Worm (Caenorhabditis elegans) whole organism, L3 larva: ENCODE results near the gene F41C3.11.

Experiments
- fkh-10 ChIP-seq: sonication (generic microtip); optimal IDR thresholded peaks from 2 replicates; lab custom pipeline; 2017; ENCODE audit warnings: missing biosample characterization, missing genetic modification reagents, missing genetic modification characterization
- unc-39 ChIP-seq: sonication (generic microtip); optimal IDR thresholded peaks from 4 replicates; lab custom pipeline; 2017; ENCODE audit warnings: missing biosample characterization, missing genetic modification characterization
- unc-62 ChIP-seq: fragments of 150-350 bp; sonication (generic microtip); optimal IDR thresholded peaks from 4 replicates; lab custom pipeline; 2014; ENCODE audit warnings: missing biosample characterization, missing genetic modification reagents, missing genetic modification characterization

ce11 chrII:4755654-4756053 is 21.9 kb upstream of the F41C3.11 start:
- TF ChIP-seq unc-62 (no peak), unc-39 (tag; lab: Kevin White, UChicago) (no peak), fkh-10 (GFP tag; lab: Kevin White, UChicago) (no peak)
